Worm (Caenorhabditis elegans) whole organism, L1 larva: ENCODE data around the gene F17E9.16.
A peak's percentile ranks its signal among the peaks of the same experiment; 100 is the strongest.

Experiments
- lin-35 ChIP-seq, 2 experiments: fragments of 150-350 bp; optimal IDR thresholded peaks; 2 replicates each; lab custom pipeline; 2014; ENCODE audit warnings: missing biosample characterization in 2 of 2, missing genetic modification characterization in 2 of 2, missing genetic modification reagents in 2 of 2
- nhr-76 ChIP-seq: sonication (generic microtip); optimal IDR thresholded peaks from 2 replicates; lab custom pipeline; 2017; ENCODE audit warnings: missing biosample characterization, missing genetic modification characterization
- skn-1 ChIP-seq: fragments of 150-350 bp; optimal IDR thresholded peaks from 2 replicates; lab custom pipeline; 2014; ENCODE audit warnings: missing biosample characterization, missing genetic modification characterization

DNA sequence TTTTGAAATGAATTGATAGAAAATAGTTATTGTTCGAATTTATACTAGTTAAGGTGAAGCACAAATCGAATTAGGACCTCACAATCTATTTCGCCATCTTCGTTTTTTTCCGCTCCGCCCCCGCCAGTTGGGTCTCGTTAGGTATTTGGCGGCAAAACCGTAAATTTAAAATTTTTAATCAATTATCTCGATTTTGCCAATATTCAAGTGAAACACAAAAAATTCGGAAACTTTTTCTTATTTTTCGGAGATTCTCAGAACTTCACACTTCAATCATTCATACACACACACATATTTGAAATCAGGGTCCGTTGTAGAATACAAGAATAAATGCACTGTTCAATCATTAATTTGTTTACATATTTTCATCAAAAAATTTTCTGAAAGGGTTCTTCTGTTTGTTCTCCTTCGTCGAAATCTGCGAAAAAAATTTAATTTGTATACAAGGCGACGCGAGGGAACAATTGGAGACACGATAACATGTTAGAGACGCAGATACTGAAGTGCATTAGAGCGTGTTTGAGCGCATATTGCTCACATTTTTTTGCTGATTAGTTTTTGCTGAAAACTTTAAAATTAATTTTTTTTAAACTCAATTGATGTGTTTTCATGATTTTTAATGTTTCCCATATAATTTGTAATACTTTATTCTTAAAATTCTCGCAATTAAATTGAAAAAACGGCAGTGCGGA is 7.7 kb downstream of the F17E9.16 start, which contains the start of gene D2096.5:
- TF ChIP-seq nhr-76 (tag; lab: Kevin White, UChicago), result no peak
- no peak for TF ChIP-seq skn-1
- peak in 1 of 2 experiments; percentile 47 for TF ChIP-seq lin-35 (GFP tag; optimal IDR thresholded peaks at IDR 0.05; lab: Kevin White, UChicago)
